Fruit fly (Drosophila melanogaster) whole organism, wandering third instar larva: Measurements from ENCODE around the gene Hpr1.

Source experiments
- Abd-B ChIP-seq: fragments of >200 bp; optimal IDR thresholded peaks from 2 replicates; lab custom pipeline; 2017; ENCODE audit warnings: missing biosample characterization, missing genetic modification characterization
- CG32264 ChIP-seq: fragments of 200-800 bp; sonication (Bioruptor generic); optimal IDR thresholded peaks from 2 replicates; lab custom pipeline; 2016; ENCODE audit warnings: missing biosample characterization, missing genetic modification characterization
- CG9705 ChIP-seq: fragments of 200-800 bp; sonication (Bioruptor generic); optimal IDR thresholded peaks from 2 replicates; lab custom pipeline; 2018; ENCODE audit warnings: missing biosample characterization, mild to moderate bottlenecking, missing genetic modification characterization
- Dif ChIP-seq: fragments of 200-275, 200-300 bp; sonication (Bioruptor generic); optimal IDR thresholded peaks from 2 replicates; lab custom pipeline; 2018; ENCODE audit warnings: missing biosample characterization, missing genetic modification characterization; ENCODE audit not compliant: partially characterized antibody
- HLH106 ChIP-seq: fragments of 200-800 bp; optimal IDR thresholded peaks from 3 replicates; lab custom pipeline; 2019; ENCODE audit warnings: missing biosample characterization, mild to moderate bottlenecking, missing genetic modification characterization, moderate library complexity
- Hr78 ChIP-seq: fragments of >200 bp; optimal IDR thresholded peaks from 2 replicates; lab custom pipeline; 2017; ENCODE audit warnings: missing biosample characterization, missing genetic modification characterization
- Hr83 ChIP-seq: fragments of 200-300 bp; sonication (Bioruptor generic); optimal IDR thresholded peaks from 2 replicates; lab custom pipeline; 2016; ENCODE audit warnings: missing biosample characterization, mild to moderate bottlenecking, missing genetic modification characterization, moderate library complexity; ENCODE audit not compliant: poor library complexity, severe bottlenecking
- Jra ChIP-seq: sonication (Bioruptor generic); optimal IDR thresholded peaks from 2 replicates; lab custom pipeline; 2016; ENCODE audit warnings: missing biosample characterization, missing genetic modification characterization
- Mio ChIP-seq: sonication (Bioruptor generic); optimal IDR thresholded peaks from 2 replicates; lab custom pipeline; 2016; ENCODE audit warnings: missing biosample characterization, missing genetic modification characterization
- Myc ChIP-seq: fragments of >200 bp; optimal IDR thresholded peaks from 2 replicates; lab custom pipeline; 2017
- N ChIP-seq: fragments of >200 bp; optimal IDR thresholded peaks from 2 replicates; lab custom pipeline; 2018; ENCODE audit warnings: missing biosample characterization, missing external identifiers, missing genetic modification characterization
- OdsH ChIP-seq: fragments of 200-800 bp; sonication (Bioruptor generic); optimal IDR thresholded peaks from 2 replicates; lab custom pipeline; 2016; ENCODE audit warnings: missing biosample characterization, mild to moderate bottlenecking, missing genetic modification characterization
- Sp1 ChIP-seq: fragments of 200-800 bp; sonication (Bioruptor generic); optimal IDR thresholded peaks from 3 replicates; lab custom pipeline; 2019; ENCODE audit warnings: missing biosample characterization, mild to moderate bottlenecking, missing genetic modification characterization, moderate library complexity
- br ChIP-seq: fragments of 200-800 bp; sonication (Bioruptor generic); optimal IDR thresholded peaks from 2 replicates; lab custom pipeline; 2016; ENCODE audit warnings: missing biosample characterization, missing genetic modification characterization
- brk ChIP-seq: fragments of 200-800 bp; sonication (Bioruptor generic); optimal IDR thresholded peaks from 2 replicates; lab custom pipeline; 2016; ENCODE audit warnings: missing biosample characterization, mild to moderate bottlenecking, missing genetic modification characterization
- dl ChIP-seq, 2 experiments: fragments of 175-275, 200-275 bp in 1 of 2; fragments of 200-275 bp in 1 of 2; sonication (Bioruptor generic); optimal IDR thresholded peaks; lab custom pipeline; 2018; ENCODE audit warnings: mild to moderate bottlenecking in 2 of 2, missing biosample characterization in 2 of 2, missing genetic modification characterization in 2 of 2, moderate library complexity in 2 of 2; ENCODE audit not compliant: partially characterized antibody in 2 of 2, insufficient read depth in 1 of 2
- dmrt93B ChIP-seq: fragments of 200-800 bp; sonication (Bioruptor generic); optimal IDR thresholded peaks from 2 replicates; lab custom pipeline; 2018; ENCODE audit warnings: missing biosample characterization, mild to moderate bottlenecking, missing genetic modification characterization
- dsf ChIP-seq: sonication (Bioruptor generic); optimal IDR thresholded peaks from 2 replicates; lab custom pipeline; 2016; ENCODE audit warnings: missing biosample characterization, missing genetic modification characterization, borderline replicate concordance
- ey ChIP-seq: fragments of 200-800 bp; sonication (Bioruptor generic); optimal IDR thresholded peaks from 2 replicates; lab custom pipeline; 2016; ENCODE audit warnings: missing biosample characterization, missing genetic modification characterization
- foxo ChIP-seq, 2 experiments: fragments of 200-800 bp; sonication (Bioruptor generic); optimal IDR thresholded peaks; 2 replicates in 1 of 2; 3 replicates in 1 of 2; lab custom pipeline; 2016 to 2017; ENCODE audit warnings: missing biosample characterization in 2 of 2, missing genetic modification characterization in 2 of 2
- fru ChIP-seq: fragments of 200-800 bp; sonication (Bioruptor generic); optimal IDR thresholded peaks from 3 replicates; lab custom pipeline; 2016; ENCODE audit warnings: missing biosample characterization, mild to moderate bottlenecking, missing genetic modification characterization
- h ChIP-seq: fragments of 200-800 bp; sonication (Bioruptor generic); optimal IDR thresholded peaks from 3 replicates; lab custom pipeline; 2016; ENCODE audit warnings: missing biosample characterization, mild to moderate bottlenecking, missing genetic modification characterization
- jim ChIP-seq: fragments of 175-275, 200-325 bp; sonication (Bioruptor generic); optimal IDR thresholded peaks from 2 replicates; lab custom pipeline; 2016; ENCODE audit warnings: missing biosample characterization, mild to moderate bottlenecking, missing genetic modification characterization
- lola ChIP-seq: fragments of >200 bp; optimal IDR thresholded peaks from 2 replicates; lab custom pipeline; 2017; ENCODE audit warnings: missing biosample characterization, missing genetic modification characterization
- pan ChIP-seq: fragments of >200 bp; optimal IDR thresholded peaks from 2 replicates; lab custom pipeline; 2017
- psq ChIP-seq: fragments of 200-800 bp; sonication (Bioruptor generic); optimal IDR thresholded peaks from 3 replicates; lab custom pipeline; 2017; ENCODE audit warnings: missing biosample characterization, mild to moderate bottlenecking, missing genetic modification characterization, moderate library complexity
- rgr ChIP-seq: fragments of 200-800 bp; sonication (Bioruptor generic); optimal IDR thresholded peaks from 3 replicates; lab custom pipeline; 2016; ENCODE audit warnings: missing biosample characterization, mild to moderate bottlenecking, missing genetic modification characterization
- sage ChIP-seq: fragments of 200-800 bp; sonication (Bioruptor generic); optimal IDR thresholded peaks from 2 replicates; lab custom pipeline; 2016; ENCODE audit warnings: missing biosample characterization, mild to moderate bottlenecking, missing genetic modification characterization
- sv ChIP-seq: fragments of 200-800 bp; sonication (Bioruptor generic); optimal IDR thresholded peaks from 3 replicates; lab custom pipeline; 2016; ENCODE audit warnings: missing biosample characterization, missing genetic modification characterization
- usp ChIP-seq: fragments of >200 bp; optimal IDR thresholded peaks from 2 replicates; lab custom pipeline; 2017; ENCODE audit warnings: missing biosample characterization, missing genetic modification characterization
- woc ChIP-seq: sonication (Bioruptor generic); optimal IDR thresholded peaks from 2 replicates; lab custom pipeline; 2016; ENCODE audit warnings: missing biosample characterization, mild to moderate bottlenecking, missing genetic modification characterization

Hpr1 gene

dm6 chr3R:5856215-5856614, 35.0 kb upstream of the Hpr1 start, which contains the start of the genes disp and ECSIT:
Gene disp, minus strand, starts transcription at chr3R:5856311.
Gene ECSIT, plus strand, starts transcription at chr3R:5856585.
- TF ChIP-seq psq (peak; percentile 34), Hr83 (GFP tag; lab: Kevin White, UChicago) (no peak), sv (GFP tag; lab: Kevin White, UChicago) (peak; percentile 34), Sp1 (no peak), woc (GFP tag; lab: Kevin White, UChicago) (peak; percentile 83), ey (GFP tag; lab: Kevin White, UChicago) (no peak), fru (GFP tag; lab: Kevin White, UChicago) (no peak), N (GFP tag; lab: Kevin White, UChicago) (no peak), Myc (lab: Kevin White, UChicago) (peak; percentile 98), OdsH (GFP tag; lab: Kevin White, UChicago) (peak; percentile 44), dmrt93B (GFP tag; lab: Kevin White, UChicago) (peak; percentile 28), br (GFP tag; lab: Kevin White, UChicago) (peak; percentile 46), CG32264 (GFP tag; lab: Kevin White, UChicago) (no peak), dl (GFP tag; optimal IDR thresholded peaks at IDR 0.05; lab: Kevin White, UChicago; ENCODE audit: insufficient read depth in 1 of 2, partially characterized antibody in 2 of 2) (no peak), HLH106 (peak; percentile 61), CG9705 (GFP tag; lab: Kevin White, UChicago) (peak; percentile 38), usp (no peak), Dif (GFP tag; lab: Kevin White, UChicago) (no peak), sage (GFP tag; lab: Kevin White, UChicago) (no peak)
- TF ChIP-seq, all 38 proteins: peak for 9

- TF ChIP-seq Hr83 (GFP tag; lab: Kevin White, UChicago) = no peak
- TF ChIP-seq, all 38 proteins: peak for 0
Observed at dm6 chr3R:5853032-5853431, 31.8 kb upstream of the Hpr1 start, which contains the start of gene CG34287. Gene CG34287, plus strand, starts transcription at chr3R:5853332.

- TF ChIP-seq Myc (lab: Kevin White, UChicago) (peak; percentile 14), rgr (GFP tag; lab: Kevin White, UChicago) (no peak), sv (GFP tag; lab: Kevin White, UChicago) (no peak), usp (no peak)
Observed at dm6 chr3R:5846570-5847270, 25.5 kb upstream of the Hpr1 start, which contains the start of gene CG14676. Gene CG14676, plus strand, starts transcription at chr3R:5847220.

dm6 chr3R:5843516-5843915, 22.3 kb upstream of the Hpr1 start:
- no peak for TF ChIP-seq OdsH (GFP tag; lab: Kevin White, UChicago)
- no peak for TF ChIP-seq Hr78 (GFP tag; lab: Kevin White, UChicago)
- TF ChIP-seq Myc (lab: Kevin White, UChicago) = no peak
- no peak for TF ChIP-seq Dif (GFP tag; lab: Kevin White, UChicago)
- no peak for TF ChIP-seq Abd-B (GFP tag; lab: Kevin White, UChicago)
- TF ChIP-seq Jra (GFP tag; lab: Kevin White, UChicago) = no peak
- no peak for TF ChIP-seq Sp1
- TF ChIP-seq dl (GFP tag; optimal IDR thresholded peaks at IDR 0.05; lab: Kevin White, UChicago; ENCODE audit: insufficient read depth in 1 of 2, partially characterized antibody in 2 of 2) = no peak
- TF ChIP-seq ey (GFP tag; lab: Kevin White, UChicago) = no peak
- TF ChIP-seq brk (GFP tag; lab: Kevin White, UChicago) = no peak
- no peak for TF ChIP-seq HLH106

- TF ChIP-seq jim (no peak), h (GFP tag; lab: Kevin White, UChicago) (peak; percentile 6)
- TF ChIP-seq, all 38 proteins: peak for 1
Observed at dm6 chr3R:5841290-5841689, 20.1 kb upstream of the Hpr1 start.

DNA sequence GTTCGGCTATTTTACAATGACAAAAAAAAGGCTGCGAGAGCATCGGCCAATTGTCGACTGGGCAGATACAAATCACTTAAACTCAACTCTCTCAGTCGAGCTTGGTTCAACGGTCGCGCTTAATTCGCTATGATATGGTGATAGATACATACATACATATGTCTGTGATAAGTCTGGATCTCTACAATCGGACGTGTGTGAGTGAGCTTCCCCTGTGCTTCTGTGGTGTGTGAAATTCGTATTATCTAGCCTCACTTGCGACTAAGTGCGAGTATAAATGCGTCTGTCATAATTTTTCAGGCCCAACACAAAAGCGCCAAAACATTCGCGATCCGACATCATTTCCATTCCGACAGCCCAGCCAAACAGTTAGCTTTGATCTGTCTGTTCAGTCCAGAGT, 19.6 kb upstream of the Hpr1 start, which contains the start of gene CG1213:
Gene CG1213 (plus strand): TSS at position 301 of the 400 bp plus-strand sequence.
- TF ChIP-seq h (GFP tag; lab: Kevin White, UChicago) = no peak
- no peak for TF ChIP-seq CG9705 (GFP tag; lab: Kevin White, UChicago)
- TF ChIP-seq dmrt93B (GFP tag; lab: Kevin White, UChicago) = no peak
- no peak for TF ChIP-seq jim
- TF ChIP-seq Mio = no peak
- no peak for TF ChIP-seq dsf
- TF ChIP-seq pan (lab: Kevin White, UChicago) = no peak
- TF ChIP-seq lola (GFP tag; lab: Kevin White, UChicago) = no peak
- TF ChIP-seq ey (GFP tag; lab: Kevin White, UChicago) = no peak
- no peak for TF ChIP-seq sv (GFP tag; lab: Kevin White, UChicago)
- TF ChIP-seq Hr83 (GFP tag; lab: Kevin White, UChicago) = no peak
- no peak for TF ChIP-seq foxo (GFP tag; optimal IDR thresholded peaks at IDR 0.05; lab: Kevin White, UChicago)
- TF ChIP-seq psq = no peak
- TF ChIP-seq OdsH (GFP tag; lab: Kevin White, UChicago) = no peak
- no peak for TF ChIP-seq br (GFP tag; lab: Kevin White, UChicago)
- TF ChIP-seq Myc (lab: Kevin White, UChicago) = no peak
- no peak for TF ChIP-seq CG32264 (GFP tag; lab: Kevin White, UChicago)
